Worm (Caenorhabditis elegans): ENCODE measurements around the gene clec-121.

DNA sequence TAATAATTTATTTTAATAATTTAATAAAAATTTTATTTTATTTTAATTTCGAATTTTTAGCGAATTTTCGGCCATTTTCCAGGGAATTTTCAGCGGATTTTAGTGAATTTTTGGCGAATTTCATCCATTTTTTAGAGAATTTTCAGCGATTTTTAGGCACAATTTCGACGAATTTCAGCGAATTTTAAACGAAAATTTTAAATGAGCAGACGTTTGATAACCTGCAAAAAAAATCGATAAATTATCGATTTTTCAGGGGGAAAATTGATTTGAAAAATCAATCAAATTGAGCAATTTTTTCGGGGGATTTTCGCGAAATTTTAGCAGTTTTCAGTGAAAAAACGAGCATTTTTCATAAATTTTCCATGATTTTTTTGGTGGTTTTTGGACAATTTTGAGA, 33.5 kb upstream of the clec-121 start:
- TF ChIP-seq mdl-1 (tag; optimal IDR thresholded peaks at IDR 0.05): no peak
- TF ChIP-seq elt-1 (tag; optimal IDR thresholded peaks at IDR 0.05): no peak
- no peak for TF ChIP-seq nhr-10 (tag; optimal IDR thresholded peaks at IDR 0.05)
- TF ChIP-seq ZK546.5 (tag; optimal IDR thresholded peaks at IDR 0.05): no peak
- TF ChIP-seq nhr-237 (tag; optimal IDR thresholded peaks at IDR 0.05): no peak
- no peak for TF ChIP-seq sma-9 (GFP tag; optimal IDR thresholded peaks at IDR 0.05)
- no peak for TF ChIP-seq sma-9 (tag; optimal IDR thresholded peaks at IDR 0.05)
- no peak for TF ChIP-seq elt-3 (tag; optimal IDR thresholded peaks at IDR 0.05)
- TF ChIP-seq nhr-129 (tag; optimal IDR thresholded peaks at IDR 0.05): no peak
- no peak for TF ChIP-seq unc-55 (GFP tag; optimal IDR thresholded peaks at IDR 0.05)
- no peak for TF ChIP-seq unc-62 (GFP tag; optimal IDR thresholded peaks at IDR 0.05)

Data from whole organism, L2 larva.